Fruit fly (Drosophila melanogaster) whole organism, embryonic: Measurements from ENCODE around the gene CG6569.

Experiments used
- CG7987 ChIP-seq: fragments of 200-800 bp; sonication (Bioruptor generic); optimal IDR thresholded peaks from 2 replicates; lab custom pipeline; 2018; ENCODE audit warnings: missing biosample characterization, mild to moderate bottlenecking, missing genetic modification characterization, moderate library complexity
- Dek ChIP-seq: fragments of 200-800 bp; sonication (Bioruptor generic); optimal IDR thresholded peaks from 3 replicates; lab custom pipeline; 2019; ENCODE audit warnings: missing biosample characterization, mild to moderate bottlenecking, missing genetic modification characterization, moderate library complexity
- Fer2 ChIP-seq: fragments of 200-800 bp; sonication (Bioruptor generic); optimal IDR thresholded peaks from 2 replicates; lab custom pipeline; 2018; ENCODE audit warnings: missing biosample characterization, mild to moderate bottlenecking, missing genetic modification characterization, moderate library complexity
- Lpt ChIP-seq: fragments of >200 bp; optimal IDR thresholded peaks from 2 replicates; lab custom pipeline; 2018; ENCODE audit warnings: missing biosample characterization, missing genetic modification characterization
- Nf-YB ChIP-seq: fragments of 200-800 bp; sonication (Bioruptor generic); optimal IDR thresholded peaks from 3 replicates; lab custom pipeline; 2019; ENCODE audit warnings: missing biosample characterization, mild to moderate bottlenecking, missing genetic modification characterization, moderate library complexity
- ewg ChIP-seq: fragments of 200-800 bp; sonication (Bioruptor generic); optimal IDR thresholded peaks from 3 replicates; lab custom pipeline; 2017; ENCODE audit warnings: mild to moderate bottlenecking, missing biosample characterization, missing genetic modification reagents, missing genetic modification characterization
- lola ChIP-seq, 3 experiments: fragments of >200 bp in 2 of 3; fragments of 200-800 bp in 1 of 3; sonication (Bioruptor generic) in 1 of 3; optimal IDR thresholded peaks; 2 replicates each; lab custom pipeline; 2017 to 2019; ENCODE audit warnings: missing biosample characterization in 3 of 3, missing genetic modification characterization in 3 of 3, mild to moderate bottlenecking in 1 of 3, moderate library complexity in 1 of 3
- tin ChIP-seq: fragments of 200-800 bp; sonication (Bioruptor generic); optimal IDR thresholded peaks from 3 replicates; lab custom pipeline; 2016; ENCODE audit warnings: missing biosample characterization, missing genetic modification characterization

- TF ChIP-seq lola (GFP tag; optimal IDR thresholded peaks at IDR 0.05; lab: Kevin White, UChicago) = no peak
- TF ChIP-seq Nf-YB = no peak
- no peak for TF ChIP-seq Lpt (GFP tag; lab: Kevin White, UChicago)
- TF ChIP-seq ewg (GFP tag; lab: Kevin White, UChicago) = no peak
- no peak for TF ChIP-seq CG7987
- TF ChIP-seq tin = no peak
- TF ChIP-seq Dek (tag; lab: Kevin White, UChicago) = no peak
- no peak for TF ChIP-seq Fer2 (tag; lab: Kevin White, UChicago)
These were observed 26.0 kb downstream of the CG6569 start for dm6 chr3R:21841474-21842376.
